Worm (Caenorhabditis elegans): ENCODE results near the gene F26G1.1.

ce11 chrII:4806726-4807125, 15.3 kb downstream of the F26G1.1 start:
- TF ChIP-seq elt-4 (tag; optimal IDR thresholded peaks at IDR 0.05): no peak
- TF ChIP-seq odd-2 (tag; optimal IDR thresholded peaks at IDR 0.05): no peak
- no peak for TF ChIP-seq pqm-1 (tag; optimal IDR thresholded peaks at IDR 0.05)
- no peak for TF ChIP-seq ceh-31 (tag; optimal IDR thresholded peaks at IDR 0.05)
- TF ChIP-seq fkh-10 (GFP tag; optimal IDR thresholded peaks at IDR 0.05): no peak
- no peak for TF ChIP-seq hlh-13 (GFP tag; optimal IDR thresholded peaks at IDR 0.05)
- TF ChIP-seq dmd-4 (tag; optimal IDR thresholded peaks at IDR 0.05; ENCODE audit: borderline replicate concordance): no peak
- TF ChIP-seq ceh-14 (tag; optimal IDR thresholded peaks at IDR 0.05): no peak
- no peak for TF ChIP-seq ama-1 (optimal IDR thresholded peaks at IDR 0.05)
- no peak for TF ChIP-seq syd-9 (tag; optimal IDR thresholded peaks at IDR 0.05)
- no peak for TF ChIP-seq pha-2 (tag; optimal IDR thresholded peaks at IDR 0.05)
- TF ChIP-seq ttx-3 (tag; optimal IDR thresholded peaks at IDR 0.05): no peak
